Worm (Caenorhabditis elegans) whole organism, L3 larva: ENCODE measurements around the gene Y22D7AR.7.

Experiments
- R02D3.7 ChIP-seq: fragments of 150-350 bp; optimal IDR thresholded peaks from 2 replicates; lab custom pipeline; 2014; ENCODE audit warnings: missing biosample characterization, missing genetic modification characterization
- ZK546.5 ChIP-seq: sonication (generic microtip); optimal IDR thresholded peaks from 2 replicates; lab custom pipeline; 2017; ENCODE audit warnings: missing biosample characterization, missing genetic modification characterization
- aly-2 ChIP-seq: fragments of 150-350 bp; optimal IDR thresholded peaks from 2 replicates; lab custom pipeline; 2014; ENCODE audit warnings: missing biosample characterization, missing genetic modification characterization
- ama-1 ChIP-seq: fragments of 150-350 bp; optimal IDR thresholded peaks from 2 replicates; lab custom pipeline; 2018
- ceh-28 ChIP-seq: fragments of 150-350 bp; optimal IDR thresholded peaks from 2 replicates; lab custom pipeline; 2014; ENCODE audit warnings: missing biosample characterization, missing genetic modification reagents, missing genetic modification characterization
- ceh-82 ChIP-seq: fragments of 150-350 bp; optimal IDR thresholded peaks from 2 replicates; lab custom pipeline; 2014; ENCODE audit warnings: missing biosample characterization, missing genetic modification characterization
- ceh-9 ChIP-seq: sonication (generic microtip); optimal IDR thresholded peaks from 2 replicates; lab custom pipeline; 2018; ENCODE audit warnings: missing biosample characterization, missing genetic modification characterization
- daf-12 ChIP-seq: fragments of 150-350 bp; optimal IDR thresholded peaks from 2 replicates; lab custom pipeline; 2014; ENCODE audit warnings: missing biosample characterization, missing genetic modification reagents, missing genetic modification characterization
- egl-27 ChIP-seq: sonication (generic microtip); optimal IDR thresholded peaks from 4 replicates; lab custom pipeline; 2017; ENCODE audit warnings: missing biosample characterization, missing genetic modification reagents, missing genetic modification characterization
- egl-5 ChIP-seq: fragments of 150-350 bp; optimal IDR thresholded peaks from 2 replicates; lab custom pipeline; 2017; ENCODE audit warnings: missing biosample characterization, missing genetic modification reagents, missing genetic modification characterization, inconsistent platforms
- elt-1 ChIP-seq: fragments of 150-350 bp; optimal IDR thresholded peaks from 2 replicates; lab custom pipeline; 2014; ENCODE audit warnings: missing biosample characterization, missing genetic modification characterization
- elt-3 ChIP-seq, 3 experiments: fragments of 150-350 bp in 1 of 3; sonication (generic microtip) in 2 of 3; optimal IDR thresholded peaks; 2 replicates in 2 of 3; 4 replicates in 1 of 3; lab custom pipeline; 2014 to 2017; ENCODE audit warnings: missing biosample characterization in 3 of 3, missing genetic modification characterization in 3 of 3
- eor-1 ChIP-seq, 2 experiments: fragments of 150-350 bp; optimal IDR thresholded peaks; 2 replicates each; lab custom pipeline; 2014 to 2018; ENCODE audit warnings: missing biosample characterization in 2 of 2, missing genetic modification characterization in 2 of 2
- fkh-10 ChIP-seq: sonication (generic microtip); optimal IDR thresholded peaks from 2 replicates; lab custom pipeline; 2017; ENCODE audit warnings: missing biosample characterization, missing genetic modification reagents, missing genetic modification characterization
- fkh-2 ChIP-seq: fragments of 150-350 bp; optimal IDR thresholded peaks from 2 replicates; lab custom pipeline; 2014; ENCODE audit warnings: missing biosample characterization, missing genetic modification reagents, missing genetic modification characterization
- fos-1 ChIP-seq: fragments of 150-350 bp; optimal IDR thresholded peaks from 2 replicates; lab custom pipeline; 2014; ENCODE audit warnings: missing biosample characterization, missing genetic modification characterization
- jun-1 ChIP-seq: fragments of 150-350 bp; optimal IDR thresholded peaks from 2 replicates; lab custom pipeline; 2014; ENCODE audit warnings: missing biosample characterization, missing genetic modification reagents, missing genetic modification characterization
- lin-15B ChIP-seq: fragments of 150-350 bp; optimal IDR thresholded peaks from 2 replicates; lab custom pipeline; 2014; ENCODE audit warnings: missing biosample characterization, missing genetic modification characterization
- lin-39 ChIP-seq: fragments of 150-350 bp; optimal IDR thresholded peaks from 2 replicates; lab custom pipeline; 2018; ENCODE audit warnings: missing biosample characterization, missing genetic modification reagents, missing genetic modification characterization
- lsy-12 ChIP-seq: sonication (generic microtip); optimal IDR thresholded peaks from 2 replicates; lab custom pipeline; 2016; ENCODE audit warnings: mild to moderate bottlenecking, missing genetic modification characterization, missing compliant biosample characterization
- mdl-1 ChIP-seq: fragments of 150-350 bp; optimal IDR thresholded peaks from 2 replicates; lab custom pipeline; 2014; ENCODE audit warnings: missing biosample characterization, missing genetic modification characterization
- nfya-1 ChIP-seq: sonication (generic microtip); optimal IDR thresholded peaks from 2 replicates; lab custom pipeline; 2017; ENCODE audit warnings: missing genetic modification characterization, mild to moderate bottlenecking, missing compliant biosample characterization, antibody characterized with exemption, moderate library complexity; ENCODE audit not compliant: insufficient read depth
- nhr-11 ChIP-seq: fragments of 150-350 bp; optimal IDR thresholded peaks from 2 replicates; lab custom pipeline; 2014; ENCODE audit warnings: missing biosample characterization, missing genetic modification characterization
- nhr-23 ChIP-seq: fragments of 150-350 bp; optimal IDR thresholded peaks from 2 replicates; lab custom pipeline; 2014; ENCODE audit warnings: missing biosample characterization, missing genetic modification reagents, missing genetic modification characterization
- nhr-237 ChIP-seq: fragments of 150-350 bp; optimal IDR thresholded peaks from 2 replicates; lab custom pipeline; 2014; ENCODE audit warnings: missing biosample characterization, missing genetic modification characterization
- nhr-25 ChIP-seq: sonication (generic microtip); optimal IDR thresholded peaks from 2 replicates; lab custom pipeline; 2017; ENCODE audit warnings: missing biosample characterization, missing genetic modification characterization
- nhr-28 ChIP-seq: fragments of 150-350 bp; optimal IDR thresholded peaks from 2 replicates; lab custom pipeline; 2014; ENCODE audit warnings: missing biosample characterization, missing genetic modification characterization
- nhr-43 ChIP-seq: sonication (generic microtip); optimal IDR thresholded peaks from 2 replicates; lab custom pipeline; 2016; ENCODE audit warnings: mild to moderate bottlenecking, missing genetic modification characterization, missing compliant biosample characterization; ENCODE audit not compliant: poor library complexity, severe bottlenecking
- nhr-67 ChIP-seq: fragments of 150-350 bp; optimal IDR thresholded peaks from 2 replicates; lab custom pipeline; 2014; ENCODE audit warnings: missing biosample characterization, missing genetic modification characterization
- nhr-77 ChIP-seq: fragments of 150-350 bp; optimal IDR thresholded peaks from 2 replicates; lab custom pipeline; 2014; ENCODE audit warnings: missing biosample characterization, missing genetic modification characterization
- pha-4 ChIP-seq: fragments of 150-350 bp; optimal IDR thresholded peaks from 2 replicates; lab custom pipeline; 2014; ENCODE audit warnings: missing biosample characterization, missing genetic modification reagents, missing genetic modification characterization
- pqm-1 ChIP-seq: fragments of 150-350 bp; optimal IDR thresholded peaks from 2 replicates; lab custom pipeline; 2017; ENCODE audit warnings: missing biosample characterization, missing genetic modification characterization, inconsistent platforms
- sea-2 ChIP-seq: fragments of 150-350 bp; sonication (generic microtip); optimal IDR thresholded peaks from 4 replicates; lab custom pipeline; 2014; ENCODE audit warnings: missing biosample characterization, missing genetic modification reagents, missing genetic modification characterization
- skn-1 ChIP-seq: fragments of 150-350 bp; optimal IDR thresholded peaks from 2 replicates; lab custom pipeline; 2014; ENCODE audit warnings: missing biosample characterization, missing genetic modification characterization
- tbx-2 ChIP-seq: sonication (generic microtip); optimal IDR thresholded peaks from 2 replicates; lab custom pipeline; 2016; ENCODE audit warnings: mild to moderate bottlenecking, missing genetic modification characterization, missing compliant biosample characterization
- unc-62 ChIP-seq: fragments of 150-350 bp; sonication (generic microtip); optimal IDR thresholded peaks from 4 replicates; lab custom pipeline; 2014; ENCODE audit warnings: missing biosample characterization, missing genetic modification reagents, missing genetic modification characterization
- zag-1 ChIP-seq: fragments of 150-350 bp; optimal IDR thresholded peaks from 2 replicates; lab custom pipeline; 2014; ENCODE audit warnings: missing biosample characterization, missing genetic modification characterization
- ztf-4 ChIP-seq: fragments of 150-350 bp; optimal IDR thresholded peaks from 2 replicates; lab custom pipeline; 2014; ENCODE audit warnings: missing biosample characterization, missing genetic modification characterization

Gene Y22D7AR.7

DNA sequence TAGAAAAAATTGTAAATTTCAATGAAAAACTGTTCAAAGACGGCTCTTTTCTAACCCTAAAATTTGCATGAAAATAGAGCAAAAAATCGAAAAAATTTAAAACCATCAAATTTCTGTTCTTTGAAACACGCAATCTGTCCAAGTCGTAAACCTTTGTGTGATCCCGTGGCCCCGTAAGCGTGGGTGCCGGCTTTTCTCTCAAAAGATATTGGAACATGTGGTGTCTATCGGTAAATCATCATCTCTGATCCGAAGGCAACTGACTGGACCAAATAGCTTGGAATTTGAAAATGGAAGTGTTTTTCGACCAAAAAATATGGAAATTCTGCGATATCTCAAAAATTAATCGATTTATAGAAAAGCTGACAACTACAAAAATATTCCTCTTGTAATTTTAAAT, 9.2 kb downstream of the Y22D7AR.7 start:
- TF ChIP-seq daf-12 (tag; lab: Kevin White, UChicago) = no peak
- TF ChIP-seq elt-3 (tag; optimal IDR thresholded peaks at IDR 0.05; lab: Kevin White, UChicago) = no peak
- no peak for TF ChIP-seq egl-27 (tag; lab: Kevin White, UChicago)
- TF ChIP-seq R02D3.7 (tag; lab: Kevin White, UChicago) = no peak
- no peak for TF ChIP-seq lsy-12 (tag; lab: Kevin White, UChicago)
- TF ChIP-seq tbx-2 (tag; lab: Kevin White, UChicago) = no peak
- TF ChIP-seq mdl-1 = no peak
- no peak for TF ChIP-seq eor-1 (tag; optimal IDR thresholded peaks at IDR 0.05; lab: Kevin White, UChicago)
- no peak for TF ChIP-seq ama-1 (lab: Kevin White, UChicago)
- TF ChIP-seq skn-1 = no peak
- TF ChIP-seq jun-1 (tag; lab: Kevin White, UChicago) = no peak
- TF ChIP-seq ceh-9 (tag; lab: Kevin White, UChicago) = no peak
- no peak for TF ChIP-seq nhr-43 (tag; lab: Kevin White, UChicago)
- no peak for TF ChIP-seq ceh-28 (tag; lab: Kevin White, UChicago)
- TF ChIP-seq, all 47 proteins: peak for 0

DNA sequence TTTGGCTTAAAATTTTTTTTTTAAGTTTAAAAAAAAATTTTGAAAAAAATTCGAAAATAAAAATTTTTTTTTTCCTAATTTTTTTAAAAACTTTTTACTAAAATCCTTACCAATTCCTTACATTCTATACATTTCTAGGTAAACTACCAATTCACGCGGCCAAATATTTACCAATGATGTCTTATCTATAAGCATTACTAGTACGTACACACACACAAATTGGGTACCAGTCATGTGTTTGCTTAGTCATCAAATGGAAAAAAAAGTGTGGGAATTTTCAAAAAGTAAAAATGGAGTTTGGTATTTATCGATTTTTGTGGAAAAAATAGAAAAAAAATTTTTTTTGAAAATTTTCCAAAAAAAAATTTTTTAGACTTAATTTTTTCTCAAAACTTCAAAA, 11.3 kb downstream of the Y22D7AR.7 start, which contains the start of gene Y22D7AR.6:
Gene Y22D7AR.6 (minus strand): TSS at position 134 of the 400 bp plus-strand sequence.
- TF ChIP-seq egl-5 (tag; lab: Kevin White, UChicago) (no peak), aly-2 (tag; lab: Kevin White, UChicago) (no peak), nhr-67 (tag; lab: Kevin White, UChicago) (no peak), unc-62 (no peak), nhr-28 (tag; lab: Kevin White, UChicago) (no peak), jun-1 (tag; lab: Kevin White, UChicago) (peak; percentile 23), pha-4 (tag; lab: Kevin White, UChicago) (peak; percentile 93), ztf-4 (no peak), lin-39 (no peak), ceh-9 (tag; lab: Kevin White, UChicago) (no peak), fkh-2 (tag; lab: Kevin White, UChicago) (no peak), egl-27 (tag; lab: Kevin White, UChicago) (no peak), zag-1 (tag; lab: Kevin White, UChicago) (no peak), pqm-1 (tag; lab: Kevin White, UChicago) (peak; percentile 3), elt-1 (no peak), skn-1 (no peak), fos-1 (no peak), ama-1 (lab: Kevin White, UChicago) (no peak), sea-2 (GFP tag; lab: Kevin White, UChicago) (no peak), ceh-28 (tag; lab: Kevin White, UChicago) (no peak), ZK546.5 (no peak), nhr-11 (tag; lab: Kevin White, UChicago) (no peak), eor-1 (tag; optimal IDR thresholded peaks at IDR 0.05; lab: Kevin White, UChicago) (no peak), nhr-237 (tag; lab: Kevin White, UChicago) (no peak), nfya-1 (tag; lab: Kevin White, UChicago) (no peak), nhr-25 (tag; lab: Kevin White, UChicago) (no peak)

DNA sequence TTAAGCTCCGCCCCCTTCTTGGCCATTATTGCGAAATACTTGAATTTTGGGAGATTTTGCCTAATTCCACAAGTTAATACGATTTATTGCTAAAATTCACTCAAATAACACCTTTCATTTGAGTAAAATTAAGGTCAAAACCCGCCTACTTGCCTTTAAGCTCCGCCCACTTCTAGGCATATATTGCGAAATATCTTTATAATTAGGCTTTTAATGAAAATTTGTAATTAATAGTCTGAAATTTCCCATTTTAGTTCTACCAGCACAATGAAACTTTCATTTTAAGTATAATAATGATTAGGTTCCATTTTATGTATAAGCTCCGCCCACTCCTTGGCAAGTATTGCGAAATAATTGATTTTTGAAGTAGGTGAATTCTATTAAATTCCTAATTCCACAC, 13.1 kb downstream of the Y22D7AR.7 start:
- no peak for TF ChIP-seq nfya-1 (tag; lab: Kevin White, UChicago)
- TF ChIP-seq ztf-4 = no peak
- TF ChIP-seq ceh-82 = no peak
- no peak for TF ChIP-seq ZK546.5
- no peak for TF ChIP-seq sea-2 (GFP tag; lab: Kevin White, UChicago)
- TF ChIP-seq nhr-23 = no peak
- TF ChIP-seq skn-1 = no peak
- no peak for TF ChIP-seq nhr-77
- no peak for TF ChIP-seq ceh-28 (tag; lab: Kevin White, UChicago)
- TF ChIP-seq lin-39 = no peak
- TF ChIP-seq lin-15B = no peak
- no peak for TF ChIP-seq eor-1 (tag; optimal IDR thresholded peaks at IDR 0.05; lab: Kevin White, UChicago)
- no peak for TF ChIP-seq fkh-10 (GFP tag; lab: Kevin White, UChicago)
- TF ChIP-seq nhr-237 (tag; lab: Kevin White, UChicago) = no peak

DNA sequence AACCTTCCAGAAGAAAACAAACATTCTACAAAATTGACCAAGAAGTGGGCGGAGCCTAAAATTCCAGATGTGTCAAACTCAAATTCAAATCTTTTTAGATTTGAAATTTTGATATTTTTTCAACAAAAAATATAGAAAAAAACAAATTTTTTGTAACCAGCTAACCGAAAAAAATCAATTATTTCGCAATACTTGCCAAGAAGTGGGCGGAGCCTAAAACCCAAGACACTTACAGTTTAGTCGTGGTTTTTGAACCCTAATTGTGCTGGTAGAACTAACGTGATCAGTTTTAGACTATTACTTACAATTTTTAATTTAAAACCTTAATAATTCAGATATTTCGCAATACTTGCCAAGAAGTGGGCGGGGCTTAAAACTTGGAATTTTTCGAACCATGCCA, 14.6 kb downstream of the Y22D7AR.7 start:
- no peak for TF ChIP-seq aly-2 (tag; lab: Kevin White, UChicago)
